Worm (Caenorhabditis elegans) whole organism, young adult: ENCODE data around the gene K03B8.4.

Source experiments
- B0019.2 ChIP-seq: fragments of 200-800 bp; sonication (Bioruptor generic); conservative IDR thresholded peaks from 2 replicates; pipeline ENCODE4 v1.3.6; 2022; ENCODE audit warnings: missing genetic modification reagents, missing genetic modification characterization, missing compliant biosample characterization
- C17E4.6 ChIP-seq: fragments of 200-800 bp; sonication (Bioruptor generic); IDR thresholded peaks from 2 replicates; pipeline ENCODE4 v1.3.6; 2022; ENCODE audit warnings: missing genetic modification reagents, missing genetic modification characterization, missing compliant biosample characterization
- F52B5.7 ChIP-seq: sonication (generic microtip); optimal IDR thresholded peaks from 2 replicates; lab custom pipeline; 2016; ENCODE audit warnings: mild to moderate bottlenecking, missing genetic modification characterization, missing compliant biosample characterization
- T07F8.4 ChIP-seq: sonication (generic microtip); optimal IDR thresholded peaks from 2 replicates; lab custom pipeline; 2016; ENCODE audit warnings: mild to moderate bottlenecking, missing genetic modification characterization, moderate library complexity, missing compliant biosample characterization
- Y56A3A.18 ChIP-seq: fragments of 200-800 bp; sonication (Bioruptor generic); IDR thresholded peaks from 2 replicates; pipeline ENCODE4 v1.3.6; 2022; ENCODE audit warnings: missing genetic modification reagents, missing genetic modification characterization, missing compliant biosample characterization
- aptf-2 ChIP-seq: fragments of 200-800 bp; sonication (Bioruptor generic); conservative IDR thresholded peaks from 2 replicates; pipeline ENCODE4 v1.3.6; 2022; ENCODE audit warnings: missing genetic modification reagents, missing genetic modification characterization, missing compliant biosample characterization
- ceh-100 ChIP-seq: fragments of 200-800 bp; sonication (Bioruptor generic); IDR thresholded peaks from 2 replicates; pipeline ENCODE4 v1.3.6; 2022; ENCODE audit warnings: missing genetic modification reagents, missing genetic modification characterization, missing compliant biosample characterization
- ceh-40 ChIP-seq: fragments of 200-800 bp; sonication (Bioruptor generic); IDR thresholded peaks from 2 replicates; pipeline ENCODE4 v1.3.6; 2022; ENCODE audit warnings: missing genetic modification characterization, missing compliant biosample characterization
- ceh-58 ChIP-seq: fragments of 200-800 bp; sonication (Bioruptor generic); IDR thresholded peaks from 2 replicates; pipeline ENCODE4 v1.3.6; 2022; ENCODE audit warnings: missing genetic modification characterization, missing compliant biosample characterization
- ceh-91 ChIP-seq: fragments of 200-800 bp; sonication (Bioruptor generic); IDR thresholded peaks from 2 replicates; pipeline ENCODE4 v1.3.6; 2022; ENCODE audit warnings: missing genetic modification reagents, missing genetic modification characterization, missing compliant biosample characterization
- dox-1 ChIP-seq: fragments of 200-800 bp; sonication (Bioruptor generic); IDR thresholded peaks from 2 replicates; pipeline ENCODE4 v1.3.6; 2022; ENCODE audit warnings: missing genetic modification reagents, missing genetic modification characterization, missing compliant biosample characterization
- dpff-1 ChIP-seq: sonication (generic microtip); optimal IDR thresholded peaks from 2 replicates; lab custom pipeline; 2017; ENCODE audit warnings: mild to moderate bottlenecking, missing genetic modification characterization, missing compliant biosample characterization
- efl-1 ChIP-seq: fragments of 150-350 bp; optimal IDR thresholded peaks from 2 replicates; lab custom pipeline; 2014; ENCODE audit warnings: missing biosample characterization, missing genetic modification reagents, missing genetic modification characterization
- egl-18 ChIP-seq: fragments of 200-800 bp; sonication (Bioruptor generic); IDR thresholded peaks from 2 replicates; pipeline ENCODE4 v1.3.6; 2022; ENCODE audit warnings: missing genetic modification reagents, missing genetic modification characterization, missing compliant biosample characterization
- egrh-3 ChIP-seq: fragments of 200-800 bp; sonication (Bioruptor generic); IDR thresholded peaks from 2 replicates; pipeline ENCODE4 v1.3.6; 2022; ENCODE audit warnings: missing genetic modification reagents, missing genetic modification characterization, missing compliant biosample characterization
- ekl-4 ChIP-seq: fragments of 200-800 bp; sonication (Bioruptor generic); IDR thresholded peaks from 2 replicates; pipeline ENCODE4 v1.3.6; 2022; ENCODE audit warnings: missing genetic modification reagents, missing genetic modification characterization, missing compliant biosample characterization
- hlh-12 ChIP-seq: sonication (generic microtip); optimal IDR thresholded peaks from 2 replicates; lab custom pipeline; 2016; ENCODE audit warnings: missing genetic modification characterization, missing compliant biosample characterization
- hlh-26 ChIP-seq: fragments of 200-800 bp; sonication (Bioruptor generic); conservative IDR thresholded peaks from 2 replicates; pipeline ENCODE4 v1.3.6; 2022; ENCODE audit warnings: missing genetic modification reagents, missing genetic modification characterization, missing compliant biosample characterization
- hrde-1 ChIP-seq: sonication (generic microtip); optimal IDR thresholded peaks from 2 replicates; lab custom pipeline; 2016; ENCODE audit warnings: missing genetic modification characterization, mild to moderate bottlenecking, missing compliant biosample characterization, moderate library complexity, missing genotype, missing genetic modification reagents, borderline replicate concordance
- let-526 ChIP-seq: fragments of 200-800 bp; sonication (Bioruptor generic); IDR thresholded peaks from 2 replicates; pipeline ENCODE4 v1.3.6; 2022; ENCODE audit warnings: missing genetic modification reagents, missing genetic modification characterization, missing compliant biosample characterization
- lir-1 ChIP-seq: fragments of 200-800 bp; sonication (Bioruptor generic); conservative IDR thresholded peaks from 2 replicates; pipeline ENCODE4 v1.3.6; 2022; ENCODE audit warnings: missing genetic modification reagents, missing genetic modification characterization, missing compliant biosample characterization
- nfya-1 ChIP-seq: sonication (generic microtip); optimal IDR thresholded peaks from 2 replicates; lab custom pipeline; 2017; ENCODE audit warnings: antibody characterized with exemption, missing compliant biosample characterization, missing genetic modification characterization, borderline replicate concordance; ENCODE audit not compliant: insufficient read depth
- nfya-2 ChIP-seq: fragments of 200-800 bp; sonication (Bioruptor generic); IDR thresholded peaks from 2 replicates; pipeline ENCODE4 v1.3.6; 2022; ENCODE audit warnings: missing genetic modification reagents, missing genetic modification characterization, missing compliant biosample characterization
- nhr-120 ChIP-seq: fragments of 200-800 bp; sonication (Bioruptor generic); IDR thresholded peaks from 2 replicates; pipeline ENCODE4 v1.3.6; 2022; ENCODE audit warnings: missing genetic modification characterization, missing compliant biosample characterization
- nhr-90 ChIP-seq: sonication (generic microtip); optimal IDR thresholded peaks from 2 replicates; lab custom pipeline; 2016; ENCODE audit warnings: missing genotype, mild to moderate bottlenecking, missing genetic modification characterization, missing compliant biosample characterization
- pbrm-1 ChIP-seq: fragments of 200-800 bp; sonication (Bioruptor generic); IDR thresholded peaks from 2 replicates; pipeline ENCODE4 v1.3.6; 2022; ENCODE audit warnings: missing genetic modification reagents, missing genetic modification characterization, missing compliant biosample characterization
- rcor-1 ChIP-seq: fragments of 200-800 bp; sonication (Bioruptor generic); IDR thresholded peaks from 2 replicates; pipeline ENCODE4 v1.3.6; 2022; ENCODE audit warnings: missing genetic modification reagents, missing genetic modification characterization, missing compliant biosample characterization
- rec-8 ChIP-seq, 2 experiments: sonication (generic microtip); optimal IDR thresholded peaks; 2 replicates each; lab custom pipeline; 2016; ENCODE audit warnings: mild to moderate bottlenecking in 2 of 2, missing genetic modification characterization in 2 of 2, missing genetic modification reagents in 2 of 2, missing genotype in 2 of 2, missing biosample characterization in 1 of 2, missing compliant biosample characterization in 1 of 2, moderate library complexity in 1 of 2
- repo-1 ChIP-seq: sonication (generic microtip); optimal IDR thresholded peaks from 2 replicates; lab custom pipeline; 2017; ENCODE audit warnings: mild to moderate bottlenecking, missing genetic modification characterization, missing compliant biosample characterization
- sea-2 ChIP-seq: fragments of 200-800 bp; sonication (Bioruptor generic); IDR thresholded peaks from 2 replicates; pipeline ENCODE4 v1.3.6; 2022; ENCODE audit warnings: missing genetic modification characterization, missing compliant biosample characterization
- xnd-1 ChIP-seq: sonication (generic microtip); optimal IDR thresholded peaks from 2 replicates; lab custom pipeline; 2016; ENCODE audit warnings: missing genotype, missing genetic modification reagents, missing genetic modification characterization, missing compliant biosample characterization
- ztf-3 ChIP-seq: fragments of 200-800 bp; sonication (Bioruptor generic); optimal IDR thresholded peaks from 2 replicates; lab custom pipeline; 2018; ENCODE audit warnings: mild to moderate bottlenecking, missing genetic modification characterization, missing compliant biosample characterization
- ztf-6 ChIP-seq: fragments of 200-800 bp; sonication (Bioruptor generic); IDR thresholded peaks from 2 replicates; pipeline ENCODE4 v1.3.6; 2022; ENCODE audit warnings: missing genetic modification reagents, missing genetic modification characterization, missing compliant biosample characterization

The K03B8.4 gene

DNA sequence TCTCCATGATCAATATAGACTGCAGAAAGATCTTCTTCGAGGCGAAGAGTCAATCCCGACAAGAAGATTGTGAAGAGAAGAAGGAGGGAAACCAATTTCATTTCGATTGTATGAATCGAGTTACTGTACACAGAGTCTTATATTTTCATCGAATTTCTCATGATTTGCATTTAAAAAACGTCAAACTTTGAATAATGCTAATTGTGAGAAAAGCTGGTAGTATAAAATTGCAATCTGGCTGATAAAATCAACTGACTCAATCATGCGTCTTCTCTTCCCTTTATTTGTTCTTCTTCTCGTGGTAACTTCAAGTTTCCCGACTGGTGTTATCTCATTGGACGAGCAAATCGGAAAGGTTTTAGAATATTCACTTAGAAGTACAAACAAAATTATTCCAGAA is 4.5 kb downstream of the K03B8.4 start, which contains the start of the genes K03B8.11 and K03B8.14:
Gene K03B8.11, minus strand, starts transcription at position 101 of the 400 bp plus-strand sequence.
Gene K03B8.14, plus strand, starts transcription at position 110 of the 400 bp plus-strand sequence.
- TF ChIP-seq pbrm-1 (no peak), egrh-3 (GFP tag; lab: Robert Waterston, UW) (no peak), sea-2 (no peak), let-526 (no peak), rec-8 (tag; optimal IDR thresholded peaks at IDR 0.05; lab: Kevin White, UChicago) (no peak), nhr-90 (tag; lab: Kevin White, UChicago) (no peak)

DNA sequence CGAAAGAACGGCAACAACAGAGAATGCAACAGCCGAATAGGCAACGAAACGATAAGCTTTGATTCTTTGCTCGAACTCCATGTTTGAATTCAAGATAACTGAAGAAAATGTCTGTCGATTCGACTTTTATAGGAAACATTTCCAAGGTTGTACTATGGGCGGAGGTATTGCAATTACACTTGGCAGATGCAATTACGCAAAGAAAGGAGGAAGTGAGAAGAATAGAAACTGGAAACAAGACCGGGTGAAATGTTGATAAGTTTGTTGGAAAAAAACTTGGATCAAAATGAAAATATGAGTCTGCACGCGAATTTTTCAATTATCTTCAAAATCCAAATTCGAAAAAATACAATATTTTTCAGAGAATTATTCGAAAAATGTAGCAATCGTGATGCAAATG is 5.1 kb downstream of the K03B8.4 start, which contains the start of gene col-155:
Gene col-155, minus strand, starts transcription at position 101 of the 400 bp plus-strand sequence.
- no peak for TF ChIP-seq egrh-3 (GFP tag; lab: Robert Waterston, UW)
- TF ChIP-seq nhr-120 (GFP tag; lab: Robert Waterston, UW) = no peak
- TF ChIP-seq T07F8.4 (tag; lab: Kevin White, UChicago) = no peak
- TF ChIP-seq xnd-1 (tag; lab: Kevin White, UChicago) = no peak
- no peak for TF ChIP-seq C17E4.6 (GFP tag; lab: Robert Waterston, UW)
- no peak for TF ChIP-seq hlh-26
- no peak for TF ChIP-seq sea-2
- TF ChIP-seq B0019.2 (GFP tag; lab: Robert Waterston, UW) = no peak
- TF ChIP-seq nfya-2 (GFP tag; lab: Robert Waterston, UW) = no peak
- no peak for TF ChIP-seq ceh-100 (GFP tag; lab: Robert Waterston, UW)
- TF ChIP-seq nfya-1 = no peak
- TF ChIP-seq rcor-1 = no peak
- TF ChIP-seq repo-1 (tag; lab: Kevin White, UChicago) = no peak
- TF ChIP-seq F52B5.7 (tag; lab: Kevin White, UChicago) = no peak
- no peak for TF ChIP-seq dox-1
- no peak for TF ChIP-seq dpff-1 (tag; lab: Kevin White, UChicago)
- TF ChIP-seq ceh-40 (GFP tag; lab: Robert Waterston, UW) = no peak
- TF ChIP-seq egl-18 (GFP tag; lab: Robert Waterston, UW) = no peak
- TF ChIP-seq hlh-12 = no peak
- TF ChIP-seq aptf-2 (GFP tag; lab: Robert Waterston, UW) = no peak
- TF ChIP-seq, all 124 proteins: peak for 0

DNA sequence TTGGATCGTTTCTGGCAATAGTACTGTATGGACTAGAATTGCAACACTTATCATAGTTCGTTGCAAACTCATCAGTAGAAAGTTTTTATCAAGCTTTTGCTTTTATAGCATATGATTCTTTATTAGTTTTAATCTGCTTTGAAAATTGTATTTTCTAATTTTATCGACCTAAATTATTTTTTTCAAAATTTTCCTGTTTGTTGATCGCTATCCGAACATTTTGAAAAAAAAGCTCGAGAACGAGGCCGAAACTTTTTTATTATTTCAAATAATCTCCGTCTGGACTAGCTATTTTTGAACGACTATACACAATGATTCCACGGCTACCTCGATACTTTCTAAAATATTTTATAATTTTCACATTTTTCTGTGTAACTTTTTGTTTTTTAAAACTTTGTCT is 8.5 kb downstream of the K03B8.4 start, which contains the start of gene F55C10.4:
Gene F55C10.4, plus strand, starts transcription at position 301 of the 400 bp plus-strand sequence.
- no peak for TF ChIP-seq hrde-1 (tag; lab: Kevin White, UChicago)
- TF ChIP-seq xnd-1 (tag; lab: Kevin White, UChicago) = no peak
- TF ChIP-seq Y56A3A.18 (GFP tag; lab: Robert Waterston, UW) = no peak
- no peak for TF ChIP-seq ceh-91
- TF ChIP-seq lir-1 (GFP tag; lab: Robert Waterston, UW) = no peak
- TF ChIP-seq ekl-4 (GFP tag; lab: Robert Waterston, UW) = no peak
- TF ChIP-seq efl-1 (GFP tag; lab: Kevin White, UChicago) = no peak
- no peak for TF ChIP-seq nfya-2 (GFP tag; lab: Robert Waterston, UW)
- no peak for TF ChIP-seq ceh-58 (GFP tag; lab: Robert Waterston, UW)
- no peak for TF ChIP-seq ztf-3 (GFP tag; lab: Kevin White, UChicago)
- TF ChIP-seq ztf-6 (GFP tag; lab: Robert Waterston, UW) = no peak
- no peak for TF ChIP-seq hlh-26
- no peak for TF ChIP-seq F52B5.7 (tag; lab: Kevin White, UChicago)

DNA sequence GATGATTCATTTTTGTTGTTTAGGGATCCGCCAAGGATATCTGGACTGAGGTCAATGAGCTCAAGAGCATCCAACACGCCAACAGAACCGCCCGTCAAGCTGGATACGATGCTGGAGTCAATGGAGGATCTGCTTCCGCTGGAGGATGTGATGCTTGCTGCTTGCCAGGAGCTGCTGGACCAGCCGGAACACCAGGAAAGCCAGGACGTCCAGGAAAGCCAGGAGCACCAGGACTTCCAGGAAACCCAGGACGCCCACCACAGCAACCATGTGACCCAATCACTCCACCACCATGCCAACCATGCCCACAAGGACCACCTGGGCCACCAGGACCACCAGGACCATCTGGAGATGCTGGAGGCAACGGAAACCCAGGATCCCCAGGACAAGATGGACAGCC is 9.3 kb downstream of the K03B8.4 start:
- peak; percentile 66; the same call in 1 of the 2 replicates for TF ChIP-seq egrh-3 (GFP tag; lab: Robert Waterston, UW)
